Fruit fly (Drosophila melanogaster) whole organism, embryonic: ENCODE data around the gene CG11168.

ENCODE experiments used
- H15 ChIP-seq: fragments of 200-800 bp; sonication (Bioruptor generic); IDR thresholded peaks from 3 replicates; pipeline ENCODE4 v1.3.6; 2022; ENCODE audit warnings: missing biosample characterization, missing genetic modification characterization
- Meics ChIP-seq: fragments of 200-800 bp; sonication (Bioruptor generic); optimal IDR thresholded peaks from 2 replicates; lab custom pipeline; 2017; ENCODE audit warnings: missing biosample characterization, mild to moderate bottlenecking, missing genetic modification characterization
- h ChIP-seq: fragments of >200 bp; optimal IDR thresholded peaks from 2 replicates; lab custom pipeline; 2017
- jing ChIP-seq: fragments of 200-800 bp; sonication (Bioruptor generic); optimal IDR thresholded peaks from 2 replicates; lab custom pipeline; 2018; ENCODE audit warnings: missing biosample characterization, mild to moderate bottlenecking, missing genetic modification characterization
- tgo ChIP-seq: fragments of 200-800 bp; sonication (Bioruptor generic); IDR thresholded peaks from 3 replicates; pipeline ENCODE4 v1.3.6; 2022; ENCODE audit warnings: missing biosample characterization, missing genetic modification characterization

DNA sequence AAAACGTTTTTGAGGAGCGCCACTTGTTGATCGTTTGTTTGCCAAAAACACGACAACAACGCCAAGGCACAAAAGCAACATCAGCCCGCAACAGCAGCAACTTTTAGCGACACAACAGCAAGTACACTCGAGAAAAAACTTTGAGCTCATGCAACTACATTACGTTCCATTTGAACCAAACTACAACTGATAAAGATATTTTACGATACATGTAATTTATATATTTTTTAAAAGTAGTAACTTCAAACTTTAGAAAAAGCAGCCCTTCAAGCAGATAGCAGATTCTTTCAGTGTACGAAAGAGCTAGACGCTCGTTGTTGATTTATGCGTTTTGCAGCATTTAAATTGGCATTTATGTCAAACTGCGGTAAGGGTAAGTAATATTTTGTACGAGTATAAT, 7.8 kb upstream of the CG11168 start:
- TF ChIP-seq jing, result no peak
- no peak for TF ChIP-seq Meics (GFP tag; lab: Kevin White, UChicago)
- TF ChIP-seq h (lab: Kevin White, UChicago), result no peak
- no peak for TF ChIP-seq H15
- no peak for TF ChIP-seq tgo (GFP tag; lab: Robert Waterston, UW)
